Fruit fly (Drosophila melanogaster) whole organism, embryonic: ENCODE data around the gene CG16953.
A peak's percentile ranks its signal among the peaks of the same experiment; 100 is the strongest.

Experiments used
- Aef1 ChIP-seq: fragments of 200-800 bp; sonication (Bioruptor generic); IDR thresholded peaks from 3 replicates; pipeline ENCODE4 v1.3.6; 2022; ENCODE audit warnings: missing biosample characterization, missing genetic modification characterization
- Atf6 ChIP-seq: fragments of 200-800 bp; sonication (Bioruptor generic); IDR thresholded peaks from 2 replicates; pipeline ENCODE4 v1.3.6; 2022; ENCODE audit warnings: missing biosample characterization, missing genetic modification characterization
- CG10274 ChIP-seq: fragments of 200-800 bp; sonication (Bioruptor generic); optimal IDR thresholded peaks from 3 replicates; lab custom pipeline; 2017; ENCODE audit warnings: missing biosample characterization, mild to moderate bottlenecking, missing genetic modification characterization
- CG11093 ChIP-seq: fragments of 200-800 bp; sonication (Bioruptor generic); IDR thresholded peaks from 3 replicates; pipeline ENCODE4 v1.3.6; 2022; ENCODE audit warnings: missing biosample characterization, missing genetic modification characterization
- CG11398 ChIP-seq: fragments of 200-800 bp; sonication (Bioruptor generic); optimal IDR thresholded peaks from 2 replicates; lab custom pipeline; 2016; ENCODE audit warnings: missing biosample characterization, missing genetic modification characterization
- CG11560 ChIP-seq: fragments of 200-800 bp; sonication (Bioruptor generic); IDR thresholded peaks from 3 replicates; pipeline ENCODE4 v1.3.6; 2022; ENCODE audit warnings: missing biosample characterization, missing genetic modification characterization
- CG13624 ChIP-seq: fragments of 200-800 bp; sonication (Bioruptor generic); optimal IDR thresholded peaks from 2 replicates; lab custom pipeline; 2016; ENCODE audit warnings: missing biosample characterization, missing genetic modification characterization
- CG14050 ChIP-seq: fragments of 200-800 bp; sonication (Bioruptor generic); IDR thresholded peaks from 3 replicates; pipeline ENCODE4 v1.3.6; 2022; ENCODE audit warnings: missing biosample characterization, missing genetic modification characterization
- CG15011 ChIP-seq: fragments of 200-800 bp; sonication (Bioruptor generic); optimal IDR thresholded peaks from 3 replicates; lab custom pipeline; 2018; ENCODE audit warnings: missing biosample characterization, mild to moderate bottlenecking, missing genetic modification characterization
- CG15269 ChIP-seq: fragments of 200-800 bp; sonication (Bioruptor generic); optimal IDR thresholded peaks from 2 replicates; lab custom pipeline; 2018; ENCODE audit warnings: missing biosample characterization, mild to moderate bottlenecking, missing genetic modification characterization, moderate library complexity
- CG1603 ChIP-seq: fragments of 200-800 bp; sonication (Bioruptor generic); optimal IDR thresholded peaks from 2 replicates; lab custom pipeline; 2019; ENCODE audit warnings: missing biosample characterization, mild to moderate bottlenecking, missing genetic modification characterization, moderate library complexity
- CG17802 ChIP-seq: fragments of 200-800 bp; sonication (Bioruptor generic); optimal IDR thresholded peaks from 2 replicates; lab custom pipeline; 2018; ENCODE audit warnings: missing biosample characterization, mild to moderate bottlenecking, missing genetic modification characterization, moderate library complexity
- CG18599 ChIP-seq: fragments of 200-800 bp; sonication (Bioruptor generic); optimal IDR thresholded peaks from 3 replicates; lab custom pipeline; 2017; ENCODE audit warnings: missing biosample characterization, missing genetic modification characterization, mild to moderate bottlenecking, moderate library complexity, missing genetic modification reagents
- CG3065 ChIP-seq: fragments of 200-800 bp; sonication (Bioruptor generic); optimal IDR thresholded peaks from 2 replicates; lab custom pipeline; 2016; ENCODE audit warnings: missing biosample characterization, missing genetic modification characterization
- CG32767 ChIP-seq: fragments of 200-800 bp; sonication (Bioruptor generic); IDR thresholded peaks from 2 replicates; pipeline ENCODE4 v1.3.6; 2022; ENCODE audit warnings: missing biosample characterization, missing genetic modification characterization
- CG4707 ChIP-seq: fragments of 200-800 bp; sonication (Bioruptor generic); optimal IDR thresholded peaks from 2 replicates; lab custom pipeline; 2018; ENCODE audit warnings: missing biosample characterization, mild to moderate bottlenecking, missing genetic modification characterization, moderate library complexity
- CG6683 ChIP-seq: fragments of 200-800 bp; sonication (Bioruptor generic); optimal IDR thresholded peaks from 2 replicates; lab custom pipeline; 2017; ENCODE audit warnings: missing biosample characterization, mild to moderate bottlenecking, missing genetic modification characterization, missing genetic modification reagents
- CG8089 ChIP-seq: fragments of 200-800 bp; sonication (Bioruptor generic); optimal IDR thresholded peaks from 3 replicates; lab custom pipeline; 2016; ENCODE audit warnings: missing biosample characterization, missing genetic modification characterization
- Camta ChIP-seq: fragments of 200-800 bp; sonication (Bioruptor generic); optimal IDR thresholded peaks from 2 replicates; lab custom pipeline; 2016; ENCODE audit warnings: missing biosample characterization, missing genetic modification characterization
- D19A ChIP-seq: fragments of 200-800 bp; optimal IDR thresholded peaks from 3 replicates; lab custom pipeline; 2019; ENCODE audit warnings: missing biosample characterization, mild to moderate bottlenecking, missing genetic modification characterization, moderate library complexity
- ERR ChIP-seq: fragments of 200-800 bp; sonication (Bioruptor generic); optimal IDR thresholded peaks from 2 replicates; lab custom pipeline; 2016; ENCODE audit warnings: missing biosample characterization, missing genetic modification characterization
- Hr3 ChIP-seq: fragments of 200-800 bp; sonication (Bioruptor generic); optimal IDR thresholded peaks from 3 replicates; lab custom pipeline; 2016; ENCODE audit warnings: missing biosample characterization, missing genetic modification characterization
- Hr51 ChIP-seq, 2 experiments: fragments of 200-800 bp; sonication (Bioruptor generic); optimal IDR thresholded peaks; 2 replicates in 1 of 2; 3 replicates in 1 of 2; lab custom pipeline; 2016 to 2018; ENCODE audit warnings: missing biosample characterization in 2 of 2, missing genetic modification characterization in 2 of 2, mild to moderate bottlenecking in 1 of 2, moderate library complexity in 1 of 2
- Jarid2 ChIP-seq: fragments of 200-800 bp; sonication (Bioruptor generic); optimal IDR thresholded peaks from 3 replicates; lab custom pipeline; 2017; ENCODE audit warnings: mild to moderate bottlenecking, missing biosample characterization, missing genetic modification reagents, missing genetic modification characterization
- Lpt ChIP-seq: fragments of >200 bp; optimal IDR thresholded peaks from 2 replicates; lab custom pipeline; 2018; ENCODE audit warnings: missing biosample characterization, missing genetic modification characterization
- Nf-YA ChIP-seq: fragments of 200-800 bp; sonication (Bioruptor generic); IDR thresholded peaks from 2 replicates; pipeline ENCODE4 v1.3.6; 2022; ENCODE audit warnings: missing biosample characterization, missing genetic modification characterization
- Nf-YB ChIP-seq: fragments of 200-800 bp; sonication (Bioruptor generic); optimal IDR thresholded peaks from 3 replicates; lab custom pipeline; 2019; ENCODE audit warnings: missing biosample characterization, mild to moderate bottlenecking, missing genetic modification characterization, moderate library complexity
- Optix ChIP-seq: fragments of 200-800 bp; sonication (Bioruptor generic); IDR thresholded peaks from 3 replicates; pipeline ENCODE4 v1.3.6; 2022; ENCODE audit warnings: missing biosample characterization, missing genetic modification characterization
- Ptx1 ChIP-seq: fragments of 200-800 bp; sonication (Bioruptor generic); IDR thresholded peaks from 2 replicates; pipeline ENCODE4 v1.3.6; 2022; ENCODE audit warnings: missing biosample characterization, missing genetic modification characterization
- Sox100B ChIP-seq: fragments of 200-800 bp; sonication (Bioruptor generic); optimal IDR thresholded peaks from 3 replicates; lab custom pipeline; 2018; ENCODE audit warnings: missing biosample characterization, mild to moderate bottlenecking, missing genetic modification characterization
- Sox102F ChIP-seq: fragments of 200-800 bp; sonication (Bioruptor generic); optimal IDR thresholded peaks from 2 replicates; lab custom pipeline; 2018; ENCODE audit warnings: missing biosample characterization, mild to moderate bottlenecking, missing genetic modification characterization, moderate library complexity
- Taf1 ChIP-seq: fragments of 200-800 bp; sonication (Bioruptor generic); IDR thresholded peaks from 2 replicates; pipeline ENCODE4 v1.3.6; 2022; ENCODE audit warnings: missing biosample characterization, missing genetic modification characterization
- bbx ChIP-seq: fragments of 200-800 bp; sonication (Bioruptor generic); IDR thresholded peaks from 2 replicates; pipeline ENCODE4 v1.3.6; 2022; ENCODE audit warnings: missing biosample characterization, missing genetic modification characterization; ENCODE audit not compliant: partially characterized antibody
- cas ChIP-seq: fragments of 200-800 bp; sonication (Bioruptor generic); IDR thresholded peaks from 2 replicates; pipeline ENCODE4 v1.3.6; 2022; ENCODE audit warnings: missing biosample characterization, missing genetic modification characterization
- eve ChIP-seq, 2 experiments: fragments of >200 bp; optimal IDR thresholded peaks; 2 replicates each; lab custom pipeline; 2017; ENCODE audit warnings: missing biosample characterization in 2 of 2, missing genetic modification characterization in 2 of 2
- gcm ChIP-seq: fragments of 200-800 bp; sonication (Bioruptor generic); optimal IDR thresholded peaks from 2 replicates; lab custom pipeline; 2019; ENCODE audit warnings: missing biosample characterization, mild to moderate bottlenecking, missing genetic modification characterization, moderate library complexity
- insv ChIP-seq, 2 experiments: fragments of 200-800 bp; sonication (Bioruptor generic); optimal IDR thresholded peaks; 3 replicates each; lab custom pipeline; 2016 to 2018; ENCODE audit warnings: missing biosample characterization in 2 of 2, missing genetic modification characterization in 2 of 2
- kay ChIP-seq: fragments of 200-800 bp; sonication (Bioruptor generic); optimal IDR thresholded peaks from 2 replicates; lab custom pipeline; 2016; ENCODE audit warnings: missing biosample characterization, missing genetic modification characterization
- kni ChIP-seq: fragments of 200-800 bp; sonication (Bioruptor generic); optimal IDR thresholded peaks from 3 replicates; lab custom pipeline; 2017; ENCODE audit warnings: mild to moderate bottlenecking, missing biosample characterization, missing genetic modification reagents, missing genetic modification characterization
- prd ChIP-seq, 3 experiments: fragments of >200 bp in 2 of 3; fragments of 200-800 bp in 1 of 3; sonication (Bioruptor generic) in 1 of 3; optimal IDR thresholded peaks in 2 of 3; IDR thresholded peaks in 1 of 3; 2 replicates in 2 of 3; 3 replicates in 1 of 3; pipeline versions ENCODE4 v1.3.6 to Lab custom; 2017 to 2022; ENCODE audit warnings: missing biosample characterization in 1 of 3, missing genetic modification characterization in 1 of 3
- ro ChIP-seq: fragments of 200-800 bp; sonication (Bioruptor generic); IDR thresholded peaks from 2 replicates; pipeline ENCODE4 v1.3.6; 2022; ENCODE audit warnings: missing biosample characterization, missing genetic modification characterization
- sna ChIP-seq: fragments of 200-800 bp; sonication (Bioruptor generic); IDR thresholded peaks from 2 replicates; pipeline ENCODE4 v1.3.6; 2022; ENCODE audit warnings: missing biosample characterization, missing genetic modification characterization; ENCODE audit not compliant: partially characterized antibody
- so ChIP-seq: fragments of 200-800 bp; sonication (Bioruptor generic); IDR thresholded peaks from 3 replicates; pipeline ENCODE4 v1.3.6; 2022; ENCODE audit warnings: missing biosample characterization, missing genetic modification characterization
- stwl ChIP-seq: fragments of 200-800 bp; sonication (Bioruptor generic); optimal IDR thresholded peaks from 3 replicates; lab custom pipeline; 2018; ENCODE audit warnings: missing biosample characterization, mild to moderate bottlenecking, missing genetic modification characterization, moderate library complexity
- tll ChIP-seq, 2 experiments: fragments of 200-800 bp in 1 of 2; fragments of >200 bp in 1 of 2; sonication (Bioruptor generic) in 1 of 2; optimal IDR thresholded peaks; 2 replicates each; lab custom pipeline; 2017 to 2019; ENCODE audit warnings: missing biosample characterization in 2 of 2, missing genetic modification characterization in 2 of 2, mild to moderate bottlenecking in 1 of 2, moderate library complexity in 1 of 2
- wek ChIP-seq: fragments of 200-800 bp; sonication (Bioruptor generic); optimal IDR thresholded peaks from 3 replicates; lab custom pipeline; 2018; ENCODE audit warnings: missing biosample characterization, mild to moderate bottlenecking, missing genetic modification characterization, moderate library complexity
- wor ChIP-seq: fragments of 200-800 bp; sonication (Bioruptor generic); IDR thresholded peaks from 2 replicates; pipeline ENCODE4 v1.3.6; 2022; ENCODE audit warnings: missing biosample characterization, missing genetic modification characterization
- yki ChIP-seq: fragments of >200 bp; optimal IDR thresholded peaks from 3 replicates; lab custom pipeline; 2018

CG16953 gene

DNA sequence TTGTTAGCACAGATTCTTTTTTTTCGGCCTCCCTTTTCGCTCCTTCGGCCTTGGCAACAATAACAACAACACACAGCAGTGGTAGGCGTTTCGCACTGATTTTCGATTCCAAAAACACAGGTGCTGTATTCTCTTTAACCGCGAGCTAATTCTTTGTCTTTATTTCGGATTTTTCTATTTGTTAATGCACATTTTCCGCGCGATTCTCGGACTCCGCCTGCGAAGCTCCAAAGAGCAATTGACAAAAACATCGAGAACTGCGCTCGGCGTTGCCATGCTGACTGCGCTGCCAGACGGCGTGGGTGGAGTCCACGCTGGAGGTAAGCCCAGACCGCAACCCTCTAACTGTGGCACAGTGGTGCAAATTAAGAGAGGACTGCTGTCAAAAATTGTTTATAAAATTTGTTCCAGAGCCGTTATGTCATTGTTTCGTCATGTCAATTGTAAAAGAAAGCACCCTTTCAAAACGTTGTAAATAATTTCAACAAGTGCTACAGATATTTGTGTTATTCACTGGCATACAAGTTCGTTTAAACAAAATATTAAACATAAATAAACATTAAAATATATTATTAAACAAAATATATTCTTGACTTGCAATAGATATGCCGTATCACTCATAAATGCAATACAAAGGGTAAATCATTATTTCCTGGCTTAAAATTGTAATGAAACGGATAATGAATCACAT is 28.1 kb downstream of the CG16953 start, which contains the start of the genes DPCoAC and CG5180 (continued):
- TF ChIP-seq CG14050 (peak; percentile 37; the same call in 2 of the 3 replicates), ERR (GFP tag; lab: Kevin White, UChicago) (peak; percentile 52), Sox100B (GFP tag; lab: Kevin White, UChicago) (peak; percentile 48), Lpt (GFP tag; lab: Kevin White, UChicago) (no peak), insv (GFP tag; optimal IDR thresholded peaks at IDR 0.05; lab: Kevin White, UChicago) (no peak), Nf-YB (GFP tag; lab: Kevin White, UChicago) (peak; percentile 11), so (GFP tag; lab: Robert Waterston, UW) (peak; percentile 53; the same call in 1 of the 3 replicates), wek (no peak), CG6683 (GFP tag; lab: Kevin White, UChicago) (no peak), Taf1 (peak; percentile 35; the same call in 1 of the 2 replicates), CG11398 (GFP tag; lab: Kevin White, UChicago) (peak; percentile 7), Atf6 (GFP tag; lab: Robert Waterston, UW) (peak; percentile 32; the same call in 1 of the 2 replicates), Optix (peak; percentile 52; the same call in 1 of the 3 replicates), Jarid2 (GFP tag; lab: Kevin White, UChicago) (peak; percentile 53), CG4707 (GFP tag; lab: Kevin White, UChicago) (peak; percentile 60), kay (GFP tag; lab: Kevin White, UChicago) (peak; percentile 5), Ptx1 (peak; percentile 73), CG18599 (peak; percentile 38), Nf-YA (GFP tag; lab: Robert Waterston, UW) (no peak), tll (GFP tag; optimal IDR thresholded peaks at IDR 0.05; lab: Kevin White, UChicago) (peak in 1 of 2 experiments; percentile 12), Hr3 (peak; percentile 61), prd (optimal IDR thresholded peaks at IDR 0.05; lab: Kevin White, UChicago) (no peak), prd (GFP tag; IDR thresholded peaks at IDR 0.05; lab: Robert Waterston, UW) (peak; percentile 86), Hr51 (GFP tag; optimal IDR thresholded peaks at IDR 0.05; lab: Kevin White, UChicago) (peak; percentile 66 to 70), CG11093 (peak; percentile 55; the same call in 1 of the 3 replicates), CG8089 (GFP tag; lab: Kevin White, UChicago) (peak; percentile 17), wor (GFP tag; lab: Robert Waterston, UW) (peak; percentile 26; the same call in 1 of the 2 replicates), Camta (GFP tag; lab: Kevin White, UChicago) (peak; percentile 45), CG15269 (peak; percentile 59), CG11560 (tag; lab: Robert Waterston, UW) (peak; percentile 68), CG17802 (tag; lab: Kevin White, UChicago) (peak; percentile 5), Sox102F (peak; percentile 48), cas (peak; percentile 44; the same call in 1 of the 2 replicates), Aef1 (peak; percentile 78), bbx (peak; percentile 76), yki (no peak), CG10274 (no peak), CG13624 (peak; percentile 41), eve (GFP tag; optimal IDR thresholded peaks at IDR 0.05; lab: Kevin White, UChicago) (no peak), D19A (tag; lab: Kevin White, UChicago) (peak; percentile 43), CG1603 (tag; lab: Kevin White, UChicago) (peak; percentile 89), CG32767 (GFP tag; lab: Robert Waterston, UW) (no peak), sna (GFP tag; lab: Robert Waterston, UW) (no peak), ro (peak; percentile 43), CG3065 (GFP tag; lab: Kevin White, UChicago) (peak; percentile 35), stwl (tag; lab: Kevin White, UChicago) (peak; percentile 47), CG15011 (GFP tag; lab: Kevin White, UChicago) (no peak), gcm (GFP tag; lab: Kevin White, UChicago) (no peak), kni (GFP tag; lab: Kevin White, UChicago) (peak; percentile 47)
